Fruit fly (Drosophila melanogaster): ENCODE data around the gene Gr68a.

- TF ChIP-seq Myc (optimal IDR thresholded peaks at IDR 0.05) = no peak
- TF ChIP-seq ttk (optimal IDR thresholded peaks at IDR 0.05) = no peak
- no peak for TF ChIP-seq h (optimal IDR thresholded peaks at IDR 0.05)
- no peak for TF ChIP-seq insv (optimal IDR thresholded peaks at IDR 0.05)
- TF ChIP-seq psq (optimal IDR thresholded peaks at IDR 0.05) = no peak
These were observed 29.6 kb upstream of the Gr68a start for dm6 chr3L:11721498-11721946.
